Worm (Caenorhabditis elegans) whole organism, L1 larva: ENCODE results near the gene T22B7.22.

ENCODE experiments used
- C04F5.9 ChIP-seq: sonication (generic microtip); optimal IDR thresholded peaks from 2 replicates; lab custom pipeline; 2016; ENCODE audit warnings: missing genetic modification characterization, missing compliant biosample characterization
- C16A3.4 ChIP-seq: fragments of 150-350 bp; optimal IDR thresholded peaks from 2 replicates; lab custom pipeline; 2014; ENCODE audit warnings: missing biosample characterization, missing genetic modification characterization
- C34B4.2 ChIP-seq: sonication (generic microtip); optimal IDR thresholded peaks from 2 replicates; lab custom pipeline; 2017; ENCODE audit warnings: mild to moderate bottlenecking, missing genetic modification characterization, missing compliant biosample characterization
- F16B12.6 ChIP-seq: fragments of 150-350 bp; optimal IDR thresholded peaks from 2 replicates; lab custom pipeline; 2014; ENCODE audit warnings: missing biosample characterization, missing genetic modification characterization
- blmp-1 ChIP-seq: fragments of 150-350 bp; optimal IDR thresholded peaks from 2 replicates; lab custom pipeline; 2014; ENCODE audit warnings: missing biosample characterization, missing genetic modification characterization
- ceh-8 ChIP-seq: fragments of 200-800 bp; sonication (Bioruptor generic); optimal IDR thresholded peaks from 2 replicates; lab custom pipeline; 2018; ENCODE audit warnings: mild to moderate bottlenecking, missing genetic modification characterization, moderate library complexity, missing compliant biosample characterization
- efl-1 ChIP-seq, 4 experiments: fragments of 150-350 bp; optimal IDR thresholded peaks in 3 of 4; peaks in 1 of 4; 1 replicate in 1 of 4; 2 replicates in 3 of 4; lab custom pipeline; 2014; ENCODE audit warnings: missing biosample characterization in 2 of 4, missing genetic modification characterization in 2 of 4, missing genetic modification reagents in 2 of 4
- egl-13 ChIP-seq: sonication (generic microtip); optimal IDR thresholded peaks from 2 replicates; lab custom pipeline; 2016; ENCODE audit warnings: missing genotype, missing genetic modification reagents, missing genetic modification characterization, missing compliant biosample characterization
- elt-2 ChIP-seq: sonication (generic microtip); optimal IDR thresholded peaks from 2 replicates; lab custom pipeline; 2016; ENCODE audit warnings: missing genetic modification characterization, mild to moderate bottlenecking, inconsistent platforms, missing compliant biosample characterization, missing genetic modification reagents
- elt-3 ChIP-seq, 6 experiments: fragments of 150-350 bp in 1 of 6; sonication (generic microtip); optimal IDR thresholded peaks; 2 replicates each; lab custom pipeline; 2017 to 2018; ENCODE audit warnings: missing biosample characterization in 6 of 6, missing genetic modification characterization in 6 of 6, inconsistent platforms in 1 of 6
- fkh-8 ChIP-seq: sonication (generic microtip); optimal IDR thresholded peaks from 2 replicates; lab custom pipeline; 2016; ENCODE audit warnings: mild to moderate bottlenecking, missing genetic modification characterization, missing compliant biosample characterization
- hlh-4 ChIP-seq: sonication (generic microtip); optimal IDR thresholded peaks from 2 replicates; lab custom pipeline; 2016; ENCODE audit warnings: mild to moderate bottlenecking, missing genetic modification characterization, missing compliant biosample characterization
- isw-1 ChIP-seq: fragments of 200-800 bp; sonication (Bioruptor generic); IDR thresholded peaks from 2 replicates; pipeline ENCODE4 v1.3.6; 2022; ENCODE audit warnings: missing genetic modification characterization, missing compliant biosample characterization
- lin-14 ChIP-seq: fragments of 200-800 bp; sonication (Bioruptor generic); optimal IDR thresholded peaks from 2 replicates; lab custom pipeline; 2018; ENCODE audit warnings: mild to moderate bottlenecking, missing genetic modification characterization, moderate library complexity, missing compliant biosample characterization
- lin-35 ChIP-seq, 2 experiments: fragments of 150-350 bp; optimal IDR thresholded peaks; 2 replicates each; lab custom pipeline; 2014; ENCODE audit warnings: missing biosample characterization in 2 of 2, missing genetic modification characterization in 2 of 2, missing genetic modification reagents in 2 of 2
- lir-3 ChIP-seq: sonication (generic microtip); optimal IDR thresholded peaks from 2 replicates; lab custom pipeline; 2016; ENCODE audit warnings: mild to moderate bottlenecking, missing genetic modification characterization, moderate library complexity, missing compliant biosample characterization; ENCODE audit not compliant: poor library complexity
- lsy-2 ChIP-seq, 2 experiments: fragments of 150-350 bp; optimal IDR thresholded peaks; 2 replicates each; lab custom pipeline; 2014; ENCODE audit warnings: missing biosample characterization in 2 of 2, missing genetic modification characterization in 2 of 2
- mep-1 ChIP-seq: fragments of 150-350 bp; optimal IDR thresholded peaks from 2 replicates; lab custom pipeline; 2014; ENCODE audit warnings: missing biosample characterization, missing genetic modification characterization
- nhr-12 ChIP-seq: sonication (generic microtip); optimal IDR thresholded peaks from 2 replicates; lab custom pipeline; 2017; ENCODE audit warnings: missing biosample characterization, missing genetic modification characterization
- nhr-19 ChIP-seq: fragments of 200-800 bp; sonication (Bioruptor generic); conservative IDR thresholded peaks from 2 replicates; pipeline ENCODE4 v1.3.6; 2022; ENCODE audit warnings: missing genetic modification characterization, missing compliant biosample characterization
- nhr-20 ChIP-seq: sonication (generic microtip); optimal IDR thresholded peaks from 2 replicates; lab custom pipeline; 2016; ENCODE audit warnings: mild to moderate bottlenecking, missing genetic modification characterization, missing compliant biosample characterization
- nhr-28 ChIP-seq: fragments of 150-350 bp; optimal IDR thresholded peaks from 2 replicates; lab custom pipeline; 2014; ENCODE audit warnings: missing biosample characterization, missing genetic modification characterization
- nhr-71 ChIP-seq: sonication (generic microtip); optimal IDR thresholded peaks from 2 replicates; lab custom pipeline; 2016; ENCODE audit warnings: mild to moderate bottlenecking, missing genetic modification characterization, moderate library complexity, missing compliant biosample characterization
- nhr-77 ChIP-seq: fragments of 150-350 bp; optimal IDR thresholded peaks from 2 replicates; lab custom pipeline; 2014; ENCODE audit warnings: missing biosample characterization, missing genetic modification characterization
- nhr-85 ChIP-seq: sonication (generic microtip); peaks from one replicate; lab custom pipeline; 2016; ENCODE audit warnings: missing genetic modification characterization, inconsistent platforms, missing compliant biosample characterization
- nhr-90 ChIP-seq: sonication (generic microtip); optimal IDR thresholded peaks from 2 replicates; lab custom pipeline; 2016; ENCODE audit warnings: mild to moderate bottlenecking, missing genetic modification characterization, missing compliant biosample characterization; ENCODE audit not compliant: poor library complexity
- pax-3 ChIP-seq: fragments of 200-800 bp; sonication (Bioruptor generic); optimal IDR thresholded peaks from 2 replicates; lab custom pipeline; 2018; ENCODE audit warnings: mild to moderate bottlenecking, missing genetic modification characterization, moderate library complexity, missing compliant biosample characterization
- sox-4 ChIP-seq: sonication (generic microtip); optimal IDR thresholded peaks from 2 replicates; lab custom pipeline; 2016; ENCODE audit warnings: missing genetic modification characterization, missing compliant biosample characterization
- sptf-1 ChIP-seq: fragments of 150-350 bp; optimal IDR thresholded peaks from 2 replicates; lab custom pipeline; 2014; ENCODE audit warnings: missing biosample characterization, missing genetic modification characterization
- sup-37 ChIP-seq: fragments of 200-800 bp; sonication (Bioruptor generic); optimal IDR thresholded peaks from 2 replicates; lab custom pipeline; 2018; ENCODE audit warnings: mild to moderate bottlenecking, missing genetic modification characterization, missing compliant biosample characterization
- swsn-7 ChIP-seq: sonication (generic microtip); optimal IDR thresholded peaks from 2 replicates; lab custom pipeline; 2016; ENCODE audit warnings: missing genetic modification characterization, missing compliant biosample characterization
- unc-130 ChIP-seq: fragments of 150-350 bp; optimal IDR thresholded peaks from 2 replicates; lab custom pipeline; 2017; ENCODE audit warnings: missing biosample characterization, missing genetic modification characterization, inconsistent platforms
- unc-86 ChIP-seq: sonication (generic microtip); optimal IDR thresholded peaks from 2 replicates; lab custom pipeline; 2016; ENCODE audit warnings: missing genetic modification characterization, missing compliant biosample characterization
- unc-98 ChIP-seq: fragments of 200-800 bp; sonication (Bioruptor generic); IDR thresholded peaks from 2 replicates; pipeline ENCODE4 v1.3.6; 2022; ENCODE audit warnings: missing genetic modification characterization, missing compliant biosample characterization
- vab-15 ChIP-seq: sonication (generic microtip); optimal IDR thresholded peaks from 2 replicates; lab custom pipeline; 2017; ENCODE audit warnings: missing genotype, mild to moderate bottlenecking, missing genetic modification characterization, missing compliant biosample characterization
- ztf-4 ChIP-seq: fragments of 150-350 bp; optimal IDR thresholded peaks from 2 replicates; lab custom pipeline; 2014; ENCODE audit warnings: missing biosample characterization, missing genetic modification characterization

T22B7.22 gene

DNA sequence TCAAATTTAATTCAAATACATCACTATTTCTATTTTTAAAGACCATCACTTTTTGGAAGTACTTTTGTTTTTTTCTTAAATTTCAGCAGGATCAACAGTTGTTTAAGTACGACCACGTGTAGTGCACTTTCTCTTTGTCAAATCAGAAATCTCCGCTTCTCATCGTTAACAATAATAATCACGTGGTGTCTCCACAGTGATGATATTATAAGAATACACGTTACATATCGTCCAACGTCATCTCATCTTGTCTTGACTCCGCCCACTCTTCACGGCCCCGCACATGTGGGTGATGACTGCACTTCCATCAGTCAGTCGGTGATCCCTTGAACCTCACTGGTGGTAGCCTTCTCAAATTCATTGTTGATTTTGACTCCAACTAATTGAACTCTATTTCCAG lies 29.8 kb upstream of the T22B7.22 start, which contains the start of gene argn-1 (continued):
- TF ChIP-seq unc-98: no peak
- TF ChIP-seq lsy-2 (tag; optimal IDR thresholded peaks at IDR 0.05; lab: Kevin White, UChicago): no peak
- TF ChIP-seq swsn-7 (tag; lab: Kevin White, UChicago): no peak
- TF ChIP-seq unc-130: no peak
- no peak for TF ChIP-seq sup-37
- no peak for TF ChIP-seq F16B12.6 (tag; lab: Kevin White, UChicago)
- no peak for TF ChIP-seq lir-3 (tag; lab: Kevin White, UChicago)
- no peak; the same call in 1 of the 2 replicates for TF ChIP-seq nhr-19
- TF ChIP-seq blmp-1 (tag; lab: Kevin White, UChicago): peak; percentile 58
- TF ChIP-seq C34B4.2 (tag; lab: Kevin White, UChicago): no peak
- no peak for TF ChIP-seq nhr-28 (tag; lab: Kevin White, UChicago)
- TF ChIP-seq ztf-4 (tag; lab: Kevin White, UChicago): no peak
- TF ChIP-seq nhr-20: peak; percentile 50

DNA sequence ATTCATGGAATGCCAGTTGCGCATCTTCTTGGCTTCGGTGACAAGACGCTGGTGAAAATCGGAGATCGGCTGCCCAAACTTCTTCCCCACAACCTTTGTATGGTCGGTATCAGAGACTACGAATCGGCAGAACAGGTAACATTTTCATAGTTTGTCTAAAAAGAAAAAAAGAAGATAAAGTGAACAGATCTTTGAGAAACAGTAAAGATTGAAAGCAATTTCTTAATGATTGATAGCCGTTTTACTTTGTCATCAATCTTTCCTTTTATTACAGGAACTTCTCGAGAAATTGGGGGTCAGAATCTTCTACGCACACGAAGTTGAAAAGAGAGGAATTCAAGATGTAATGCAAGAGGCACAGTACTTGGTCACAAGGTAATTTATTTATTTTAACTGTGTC lies 28.8 kb upstream of the T22B7.22 start:
- TF ChIP-seq nhr-71: peak; percentile 15
- TF ChIP-seq blmp-1 (tag; lab: Kevin White, UChicago): peak; percentile 14
- TF ChIP-seq C16A3.4: no peak
- peak; percentile 71 for TF ChIP-seq nhr-85 (tag; lab: Kevin White, UChicago)
- TF ChIP-seq lin-14 (GFP tag; lab: Kevin White, UChicago): peak; percentile 17
- TF ChIP-seq unc-130: no peak
- no peak for TF ChIP-seq nhr-77
- no peak for TF ChIP-seq fkh-8
- peak in 3 of 6 experiments; percentile 0 to 41 (median 35) for TF ChIP-seq elt-3 (tag; optimal IDR thresholded peaks at IDR 0.05; lab: Kevin White, UChicago)
- TF ChIP-seq mep-1 (tag; lab: Kevin White, UChicago): no peak
- TF ChIP-seq nhr-90 (tag; lab: Kevin White, UChicago): peak; percentile 28
- TF ChIP-seq unc-86 (tag; lab: Kevin White, UChicago): no peak
- peak in 1 of 2 experiments; percentile 12 for TF ChIP-seq lsy-2 (tag; optimal IDR thresholded peaks at IDR 0.05; lab: Kevin White, UChicago)
- TF ChIP-seq pax-3 (tag; lab: Kevin White, UChicago): no peak
- TF ChIP-seq lin-35 (GFP tag; optimal IDR thresholded peaks at IDR 0.05; lab: Kevin White, UChicago): peak in 1 of 2 experiments; percentile 10

DNA sequence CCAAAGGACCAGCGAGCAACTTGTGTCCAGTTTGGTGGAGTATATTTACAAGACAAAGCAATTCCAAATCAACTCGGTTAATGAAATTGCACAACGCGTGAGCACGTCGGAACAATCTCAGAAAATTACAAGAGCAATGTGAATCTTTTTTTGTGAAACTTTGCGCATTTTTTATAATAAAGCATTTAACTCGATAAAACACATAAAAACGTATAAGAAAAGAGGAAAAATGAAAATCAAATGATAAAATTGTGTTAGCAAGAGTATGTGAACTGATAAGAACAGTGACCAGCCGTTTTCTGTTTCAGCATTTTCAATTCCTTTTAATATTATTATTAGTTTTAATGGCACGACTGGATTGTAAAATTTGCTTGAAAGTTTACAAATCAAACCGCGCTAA lies 28.1 kb upstream of the T22B7.22 start, which contains the start of gene T22B7.8:
TSS of gene T22B7.8 (plus strand) at position 301 of the 400 bp plus-strand sequence.
- TF ChIP-seq nhr-20 (no peak), elt-2 (tag; lab: Kevin White, UChicago) (peak; percentile 6)

- TF ChIP-seq egl-13 (tag; lab: Kevin White, UChicago) (no peak), efl-1 (optimal IDR thresholded peaks at IDR 0.05; lab: Kevin White, UChicago) (no peak), efl-1 (GFP tag; optimal IDR thresholded peaks at IDR 0.05 in 1 of 2; lab: Kevin White, UChicago) (no peak), sox-4 (tag; lab: Kevin White, UChicago) (no peak), vab-15 (tag; lab: Kevin White, UChicago) (no peak), C04F5.9 (tag; lab: Kevin White, UChicago) (no peak), C34B4.2 (tag; lab: Kevin White, UChicago) (no peak), hlh-4 (tag; lab: Kevin White, UChicago) (no peak), pax-3 (tag; lab: Kevin White, UChicago) (no peak), lin-35 (GFP tag; optimal IDR thresholded peaks at IDR 0.05; lab: Kevin White, UChicago) (no peak), nhr-12 (no peak), ceh-8 (GFP tag; lab: Kevin White, UChicago) (no peak), unc-86 (tag; lab: Kevin White, UChicago) (no peak), unc-98 (no peak), isw-1 (GFP tag; lab: Robert Waterston, UW) (no peak), sptf-1 (tag; lab: Kevin White, UChicago) (no peak)
Measured at ce11 chrX:5639562-5639961, 20.2 kb upstream of the T22B7.22 start.
